Fruit fly (Drosophila melanogaster): ENCODE data around the gene santa-maria.

DNA sequence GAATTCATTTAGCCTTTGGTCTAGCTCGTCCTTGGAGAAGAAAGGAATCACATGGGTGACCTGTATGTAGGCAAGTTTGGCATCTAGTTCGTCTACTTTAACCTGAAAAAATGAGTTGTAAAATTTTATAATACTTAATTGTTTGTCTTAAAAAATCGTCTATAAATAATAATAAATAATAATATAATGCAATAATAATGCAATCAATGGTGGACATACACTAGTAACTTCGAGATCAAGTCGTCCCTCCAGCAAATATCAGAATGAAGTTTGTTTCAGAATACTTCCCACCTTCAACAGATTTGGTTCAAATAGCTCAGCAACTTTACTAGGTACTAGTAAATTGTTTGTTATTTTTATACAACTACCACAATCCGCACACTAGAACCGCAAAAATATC, 23.4 kb upstream of the santa-maria start, which contains the start of gene CG6441:
- TF ChIP-seq Lim3 (GFP tag; IDR thresholded peaks at IDR 0.05) (no peak), CG10147 (GFP tag; optimal IDR thresholded peaks at IDR 0.05) (no peak), CG9817 (tag; optimal IDR thresholded peaks at IDR 0.05) (no peak), trh (GFP tag; optimal IDR thresholded peaks at IDR 0.05) (no peak), CG4424 (GFP tag; optimal IDR thresholded peaks at IDR 0.05) (no peak)
